Worm (Caenorhabditis elegans) whole organism, L3 larva: ENCODE data around the gene R05G9.1.

Experiments
- ZK546.5 ChIP-seq: sonication (generic microtip); optimal IDR thresholded peaks from 2 replicates; lab custom pipeline; 2017; ENCODE audit warnings: missing biosample characterization, missing genetic modification characterization
- ceh-16 ChIP-seq: sonication (generic microtip); optimal IDR thresholded peaks from 2 replicates; lab custom pipeline; 2017; ENCODE audit warnings: missing biosample characterization, missing genetic modification characterization
- egl-27 ChIP-seq: sonication (generic microtip); optimal IDR thresholded peaks from 4 replicates; lab custom pipeline; 2017; ENCODE audit warnings: missing biosample characterization, missing genetic modification reagents, missing genetic modification characterization
- elt-3 ChIP-seq, 3 experiments: fragments of 150-350 bp in 1 of 3; sonication (generic microtip) in 2 of 3; optimal IDR thresholded peaks; 2 replicates in 2 of 3; 4 replicates in 1 of 3; lab custom pipeline; 2014 to 2017; ENCODE audit warnings: missing biosample characterization in 3 of 3, missing genetic modification characterization in 3 of 3
- jun-1 ChIP-seq: fragments of 150-350 bp; optimal IDR thresholded peaks from 2 replicates; lab custom pipeline; 2014; ENCODE audit warnings: missing biosample characterization, missing genetic modification reagents, missing genetic modification characterization
- mdl-1 ChIP-seq: fragments of 150-350 bp; optimal IDR thresholded peaks from 2 replicates; lab custom pipeline; 2014; ENCODE audit warnings: missing biosample characterization, missing genetic modification characterization
- nfya-1 ChIP-seq: sonication (generic microtip); optimal IDR thresholded peaks from 2 replicates; lab custom pipeline; 2017; ENCODE audit warnings: missing genetic modification characterization, mild to moderate bottlenecking, missing compliant biosample characterization, antibody characterized with exemption, moderate library complexity; ENCODE audit not compliant: insufficient read depth
- nhr-11 ChIP-seq: fragments of 150-350 bp; optimal IDR thresholded peaks from 2 replicates; lab custom pipeline; 2014; ENCODE audit warnings: missing biosample characterization, missing genetic modification characterization
- nhr-76 ChIP-seq: fragments of 150-350 bp; sonication (generic microtip); optimal IDR thresholded peaks from 5 replicates; lab custom pipeline; 2014; ENCODE audit warnings: missing biosample characterization, missing genetic modification characterization
- pqm-1 ChIP-seq: fragments of 150-350 bp; optimal IDR thresholded peaks from 2 replicates; lab custom pipeline; 2017; ENCODE audit warnings: missing biosample characterization, missing genetic modification characterization, inconsistent platforms
- zag-1 ChIP-seq: fragments of 150-350 bp; optimal IDR thresholded peaks from 2 replicates; lab custom pipeline; 2014; ENCODE audit warnings: missing biosample characterization, missing genetic modification characterization

DNA sequence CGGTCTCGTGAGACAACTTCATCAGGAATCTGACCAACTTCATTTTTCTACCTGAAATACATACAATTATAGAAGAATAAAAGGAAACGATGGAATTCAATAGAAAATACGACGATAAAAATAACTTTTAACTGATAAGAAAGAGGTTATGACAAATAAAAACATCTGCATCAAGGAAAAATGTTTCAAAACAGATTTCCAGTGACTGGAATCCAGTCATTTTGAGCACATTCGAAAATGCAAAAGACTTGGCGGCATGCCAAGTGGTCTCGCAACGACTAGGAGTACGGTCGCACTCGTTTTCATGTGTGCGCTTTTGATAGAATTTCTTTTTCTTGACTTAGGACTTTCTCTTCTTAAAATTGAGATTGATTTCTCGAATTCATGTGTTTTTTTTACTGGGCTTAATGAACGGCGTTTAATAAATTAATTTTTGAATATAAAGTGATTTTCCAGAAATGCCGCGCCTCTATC, 13.2 kb upstream of the R05G9.1 start, which contains the start of the genes snr-3 and rsp-5:
- no peak for TF ChIP-seq jun-1
- peak; percentile 34 for TF ChIP-seq pqm-1 (tag; lab: Kevin White, UChicago)
- no peak for TF ChIP-seq ceh-16 (tag; lab: Kevin White, UChicago)
- TF ChIP-seq zag-1 (tag; lab: Kevin White, UChicago): no peak
- peak; percentile 95 for TF ChIP-seq nfya-1 (tag; lab: Kevin White, UChicago)
- no peak for TF ChIP-seq mdl-1 (tag; lab: Kevin White, UChicago)
- no peak for TF ChIP-seq nhr-11 (tag; lab: Kevin White, UChicago)
- no peak for TF ChIP-seq ZK546.5
- TF ChIP-seq nhr-76 (tag; lab: Kevin White, UChicago): no peak
- TF ChIP-seq elt-3 (tag; optimal IDR thresholded peaks at IDR 0.05; lab: Kevin White, UChicago): no peak
- no peak for TF ChIP-seq egl-27 (tag; lab: Kevin White, UChicago)
